Fruit fly (Drosophila melanogaster): ENCODE results near the gene phu.

DNA sequence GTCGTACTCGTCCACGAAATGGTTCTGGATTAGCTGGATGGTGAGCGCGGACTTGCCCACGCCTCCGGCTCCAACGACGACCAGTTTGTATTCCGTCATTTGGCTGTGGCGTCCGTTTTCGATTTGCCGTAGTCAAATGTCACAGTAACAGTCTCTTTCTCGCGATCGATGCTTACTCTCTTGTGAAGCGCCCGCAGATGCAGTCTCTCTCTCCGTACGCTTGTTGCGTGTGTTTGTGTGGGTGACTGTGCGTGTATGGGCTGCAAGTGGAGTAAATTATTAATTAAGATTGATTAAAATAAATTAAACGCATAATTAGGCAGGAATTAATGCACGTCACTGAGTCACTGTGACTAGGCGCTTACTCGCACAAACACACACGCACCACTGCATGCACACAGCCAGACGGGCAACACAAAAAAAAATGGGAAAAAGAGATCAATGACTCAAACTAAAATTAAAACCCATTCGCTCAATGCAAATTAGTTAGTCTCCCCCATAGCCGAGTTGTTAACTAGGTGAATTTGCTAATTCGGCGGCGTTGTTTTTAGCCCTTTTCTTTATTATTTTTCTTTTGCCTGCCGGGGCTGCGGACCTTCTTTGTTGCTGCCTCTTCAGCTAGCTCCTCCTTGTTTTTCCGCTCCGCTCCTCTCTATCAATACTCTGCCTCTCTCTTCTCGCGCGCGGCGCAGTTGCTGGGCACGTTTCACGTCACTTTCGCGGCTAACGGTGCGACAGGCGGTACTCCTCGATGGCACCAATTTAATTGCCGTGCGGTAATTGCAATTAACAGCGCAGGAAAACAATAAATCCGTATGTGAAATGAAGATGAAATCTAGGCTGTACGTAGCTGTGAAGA is 17.8 kb downstream of the phu start:
- TF ChIP-seq trem (tag; optimal IDR thresholded peaks at IDR 0.05), result no peak
- no peak for TF ChIP-seq bigmax (GFP tag; optimal IDR thresholded peaks at IDR 0.05)
- no peak for TF ChIP-seq CG14965 (GFP tag; optimal IDR thresholded peaks at IDR 0.05; ENCODE audit: borderline replicate concordance)
- TF ChIP-seq insv (GFP tag; optimal IDR thresholded peaks at IDR 0.05), result no peak
- TF ChIP-seq Xrp1 (GFP tag; IDR thresholded peaks at IDR 0.05), result no peak
- no peak for TF ChIP-seq CG13424 (tag; optimal IDR thresholded peaks at IDR 0.05)
- TF ChIP-seq CG10147 (GFP tag; optimal IDR thresholded peaks at IDR 0.05), result no peak
